Fruit fly (Drosophila melanogaster) whole organism, embryonic: ENCODE measurements around the gene Ufd4.

Experiments
- Antp ChIP-seq: fragments of 200-800 bp; sonication (Bioruptor generic); optimal IDR thresholded peaks from 3 replicates; lab custom pipeline; 2016; ENCODE audit warnings: missing biosample characterization, missing genetic modification characterization
- Atf-2 ChIP-seq: fragments of 200-800 bp; sonication (Bioruptor generic); optimal IDR thresholded peaks from 2 replicates; lab custom pipeline; 2016; ENCODE audit warnings: missing biosample characterization, missing genetic modification characterization
- B-H1 ChIP-seq: fragments of 200-800 bp; sonication (Bioruptor generic); IDR thresholded peaks from 3 replicates; pipeline ENCODE4 v1.3.6; 2022; ENCODE audit warnings: missing biosample characterization, missing genetic modification characterization
- Bgb ChIP-seq: fragments of 200-800 bp; sonication (Bioruptor generic); IDR thresholded peaks from 2 replicates; pipeline ENCODE4 v1.3.6; 2022; ENCODE audit warnings: missing biosample characterization, missing genetic modification characterization; ENCODE audit not compliant: partially characterized antibody
- CG10147 ChIP-seq: fragments of 200-800 bp; sonication (Bioruptor generic); optimal IDR thresholded peaks from 2 replicates; lab custom pipeline; 2019; ENCODE audit warnings: missing biosample characterization, mild to moderate bottlenecking, missing genetic modification characterization, moderate library complexity
- CG10274 ChIP-seq: fragments of 200-800 bp; sonication (Bioruptor generic); optimal IDR thresholded peaks from 3 replicates; lab custom pipeline; 2017; ENCODE audit warnings: missing biosample characterization, mild to moderate bottlenecking, missing genetic modification characterization
- CG12744 ChIP-seq: fragments of 200-800 bp; sonication (Bioruptor generic); optimal IDR thresholded peaks from 2 replicates; lab custom pipeline; 2016; ENCODE audit warnings: missing biosample characterization, missing genetic modification characterization
- CG12942 ChIP-seq: fragments of 200-800 bp; sonication (Bioruptor generic); optimal IDR thresholded peaks from 3 replicates; lab custom pipeline; 2016; ENCODE audit warnings: missing biosample characterization, missing genetic modification characterization
- CG1792 ChIP-seq: fragments of 200-800 bp; sonication (Bioruptor generic); optimal IDR thresholded peaks from 2 replicates; lab custom pipeline; 2016; ENCODE audit warnings: missing biosample characterization, missing genetic modification characterization
- CG18619 ChIP-seq: fragments of 200-800 bp; sonication (Bioruptor generic); optimal IDR thresholded peaks from 3 replicates; lab custom pipeline; 2017; ENCODE audit warnings: missing biosample characterization, mild to moderate bottlenecking, missing genetic modification characterization
- CG2875 ChIP-seq: fragments of 200-800 bp; sonication (Bioruptor generic); optimal IDR thresholded peaks from 2 replicates; lab custom pipeline; 2017; ENCODE audit warnings: missing biosample characterization, mild to moderate bottlenecking, missing genetic modification characterization, missing genetic modification reagents
- CG30020 ChIP-seq: fragments of 200-800 bp; optimal IDR thresholded peaks from 2 replicates; lab custom pipeline; 2019; ENCODE audit warnings: missing biosample characterization, mild to moderate bottlenecking, missing genetic modification characterization, moderate library complexity
- CG31388 ChIP-seq: fragments of 200-800 bp; sonication (Bioruptor generic); optimal IDR thresholded peaks from 2 replicates; lab custom pipeline; 2016; ENCODE audit warnings: missing biosample characterization, missing genetic modification characterization
- CG3163 ChIP-seq: fragments of 200-800 bp; sonication (Bioruptor generic); optimal IDR thresholded peaks from 3 replicates; lab custom pipeline; 2016; ENCODE audit warnings: missing biosample characterization, missing genetic modification characterization
- CG32772 ChIP-seq: fragments of 200-800 bp; sonication (Bioruptor generic); IDR thresholded peaks from 2 replicates; pipeline ENCODE4 v1.3.6; 2022; ENCODE audit warnings: missing biosample characterization, missing genetic modification characterization
- CG3838 ChIP-seq: fragments of 200-800 bp; sonication (Bioruptor generic); optimal IDR thresholded peaks from 3 replicates; lab custom pipeline; 2016; ENCODE audit warnings: missing biosample characterization, missing genetic modification characterization
- CG4854 ChIP-seq: fragments of 200-800 bp; sonication (Bioruptor generic); optimal IDR thresholded peaks from 2 replicates; lab custom pipeline; 2016; ENCODE audit warnings: missing biosample characterization, missing genetic modification characterization, inconsistent platforms
- CG6765 ChIP-seq: fragments of 200-800 bp; sonication (Bioruptor generic); optimal IDR thresholded peaks from 3 replicates; lab custom pipeline; 2017; ENCODE audit warnings: missing biosample characterization, mild to moderate bottlenecking, missing genetic modification characterization
- CG7271 ChIP-seq: fragments of 200-800 bp; sonication (Bioruptor generic); optimal IDR thresholded peaks from 2 replicates; lab custom pipeline; 2018; ENCODE audit warnings: missing biosample characterization, mild to moderate bottlenecking, missing genetic modification characterization, moderate library complexity
- CoRest ChIP-seq: fragments of 200-800 bp; sonication (Bioruptor generic); optimal IDR thresholded peaks from 3 replicates; lab custom pipeline; 2018; ENCODE audit warnings: missing biosample characterization, mild to moderate bottlenecking, missing genetic modification characterization, moderate library complexity
- E2f2 ChIP-seq: fragments of 200-800 bp; sonication (Bioruptor generic); IDR thresholded peaks from 2 replicates; pipeline ENCODE4 v1.3.6; 2022; ENCODE audit warnings: missing biosample characterization, missing genetic modification characterization
- Fer1 ChIP-seq: fragments of 200-800 bp; sonication (Bioruptor generic); optimal IDR thresholded peaks from 2 replicates; lab custom pipeline; 2017; ENCODE audit warnings: missing biosample characterization, mild to moderate bottlenecking, missing genetic modification characterization
- Hr3 ChIP-seq: fragments of 200-800 bp; sonication (Bioruptor generic); optimal IDR thresholded peaks from 3 replicates; lab custom pipeline; 2016; ENCODE audit warnings: missing biosample characterization, missing genetic modification characterization
- NC2α ChIP-seq: fragments of 200-800 bp; sonication (Bioruptor generic); optimal IDR thresholded peaks from 2 replicates; lab custom pipeline; 2016; ENCODE audit warnings: missing biosample characterization, missing genetic modification characterization
- Optix ChIP-seq: fragments of 200-800 bp; sonication (Bioruptor generic); IDR thresholded peaks from 3 replicates; pipeline ENCODE4 v1.3.6; 2022; ENCODE audit warnings: missing biosample characterization, missing genetic modification characterization
- Stat92E ChIP-seq, 3 experiments: fragments of >200 bp in 2 of 3; fragments of 200-800 bp in 1 of 3; sonication (Bioruptor generic) in 1 of 3; optimal IDR thresholded peaks; 2 replicates each; lab custom pipeline; 2017 to 2019; ENCODE audit warnings: missing biosample characterization in 3 of 3, missing genetic modification characterization in 3 of 3, mild to moderate bottlenecking in 1 of 3, moderate library complexity in 1 of 3
- ap ChIP-seq: fragments of 200-800 bp; sonication (Bioruptor generic); IDR thresholded peaks from 2 replicates; pipeline ENCODE4 v1.3.6; 2022; ENCODE audit warnings: missing biosample characterization, missing genetic modification characterization
- ara ChIP-seq: fragments of 200-800 bp; sonication (Bioruptor generic); IDR thresholded peaks from 2 replicates; pipeline ENCODE4 v1.3.6; 2022; ENCODE audit warnings: missing biosample characterization, missing genetic modification characterization
- croc ChIP-seq: fragments of 200-800 bp; sonication (Bioruptor generic); conservative IDR thresholded peaks from 3 replicates; pipeline ENCODE4 v1.3.6; 2022; ENCODE audit warnings: missing biosample characterization, missing genetic modification characterization
- cwo ChIP-seq: fragments of 200-800 bp; sonication (Bioruptor generic); optimal IDR thresholded peaks from 3 replicates; lab custom pipeline; 2017; ENCODE audit warnings: missing biosample characterization, missing genetic modification characterization, mild to moderate bottlenecking, moderate library complexity, missing genetic modification reagents
- danr ChIP-seq: fragments of 200-800 bp; sonication (Bioruptor generic); IDR thresholded peaks from 2 replicates; pipeline ENCODE4 v1.3.6; 2022; ENCODE audit warnings: missing biosample characterization, missing genetic modification characterization
- ewg ChIP-seq: fragments of 200-800 bp; sonication (Bioruptor generic); optimal IDR thresholded peaks from 3 replicates; lab custom pipeline; 2017; ENCODE audit warnings: mild to moderate bottlenecking, missing biosample characterization, missing genetic modification reagents, missing genetic modification characterization
- exex ChIP-seq: fragments of 200-800 bp; sonication (Bioruptor generic); optimal IDR thresholded peaks from 4 replicates; lab custom pipeline; 2018; ENCODE audit warnings: missing biosample characterization, mild to moderate bottlenecking, missing genetic modification characterization, moderate library complexity
- fru ChIP-seq: fragments of >200 bp; optimal IDR thresholded peaks from 2 replicates; lab custom pipeline; 2017
- gce ChIP-seq: fragments of 200-800 bp; sonication (Bioruptor generic); IDR thresholded peaks from 3 replicates; pipeline ENCODE4 v1.3.6; 2022; ENCODE audit warnings: missing biosample characterization, missing genetic modification characterization
- her ChIP-seq: fragments of 200-800 bp; sonication (Bioruptor generic); optimal IDR thresholded peaks from 2 replicates; lab custom pipeline; 2016; ENCODE audit warnings: missing biosample characterization, missing genetic modification characterization
- insv ChIP-seq, 2 experiments: fragments of 200-800 bp; sonication (Bioruptor generic); optimal IDR thresholded peaks; 3 replicates each; lab custom pipeline; 2016 to 2018; ENCODE audit warnings: missing biosample characterization in 2 of 2, missing genetic modification characterization in 2 of 2
- ken ChIP-seq: fragments of 200-800 bp; sonication (Bioruptor generic); IDR thresholded peaks from 3 replicates; pipeline ENCODE4 v1.3.6; 2022; ENCODE audit warnings: missing biosample characterization, missing genetic modification characterization
- kni ChIP-seq: fragments of 200-800 bp; sonication (Bioruptor generic); optimal IDR thresholded peaks from 3 replicates; lab custom pipeline; 2017; ENCODE audit warnings: mild to moderate bottlenecking, missing biosample characterization, missing genetic modification reagents, missing genetic modification characterization
- lov ChIP-seq, 2 experiments: fragments of 200-800 bp in 1 of 2; fragments of >200 bp in 1 of 2; sonication (Bioruptor generic) in 1 of 2; IDR thresholded peaks in 1 of 2; optimal IDR thresholded peaks in 1 of 2; 2 replicates in 1 of 2; 3 replicates in 1 of 2; pipeline versions ENCODE4 v1.3.6 to Lab custom; 2017 to 2022; ENCODE audit warnings: missing biosample characterization in 1 of 2, missing genetic modification characterization in 1 of 2
- nau ChIP-seq: fragments of 200-800 bp; sonication (Bioruptor generic); optimal IDR thresholded peaks from 3 replicates; lab custom pipeline; 2017; ENCODE audit warnings: missing biosample characterization, mild to moderate bottlenecking, missing genetic modification characterization, missing genetic modification reagents
- nerfin-2 ChIP-seq: fragments of 200-800 bp; sonication (Bioruptor generic); IDR thresholded peaks from 2 replicates; pipeline ENCODE4 v1.3.6; 2022; ENCODE audit warnings: missing biosample characterization, missing genetic modification characterization; ENCODE audit not compliant: partially characterized antibody
- peb ChIP-seq: fragments of 200-800 bp; sonication (Bioruptor generic); IDR thresholded peaks from 2 replicates; pipeline ENCODE4 v1.3.6; 2022; ENCODE audit warnings: missing biosample characterization, missing genetic modification characterization
- pfk ChIP-seq: fragments of 200-800 bp; sonication (Bioruptor generic); optimal IDR thresholded peaks from 2 replicates; lab custom pipeline; 2018; ENCODE audit warnings: missing biosample characterization, mild to moderate bottlenecking, missing genetic modification characterization, moderate library complexity
- so ChIP-seq: fragments of 200-800 bp; sonication (Bioruptor generic); IDR thresholded peaks from 3 replicates; pipeline ENCODE4 v1.3.6; 2022; ENCODE audit warnings: missing biosample characterization, missing genetic modification characterization
- toy ChIP-seq: fragments of 200-800 bp; sonication (Bioruptor generic); IDR thresholded peaks from 2 replicates; pipeline ENCODE4 v1.3.6; 2022; ENCODE audit warnings: missing biosample characterization, missing genetic modification characterization
- vvl ChIP-seq: fragments of 200-800 bp; sonication (Bioruptor generic); IDR thresholded peaks from 2 replicates; pipeline ENCODE4 v1.3.6; 2022; ENCODE audit warnings: missing biosample characterization, missing genetic modification characterization
- wek ChIP-seq: fragments of 200-800 bp; sonication (Bioruptor generic); optimal IDR thresholded peaks from 3 replicates; lab custom pipeline; 2018; ENCODE audit warnings: missing biosample characterization, mild to moderate bottlenecking, missing genetic modification characterization, moderate library complexity
- zen2 ChIP-seq: fragments of 200-800 bp; sonication (Bioruptor generic); IDR thresholded peaks from 3 replicates; pipeline ENCODE4 v1.3.6; 2022; ENCODE audit warnings: missing biosample characterization, missing genetic modification characterization; ENCODE audit not compliant: partially characterized antibody

Gene Ufd4

dm6 chr2L:10260750-10261493, 31.2 kb downstream of the Ufd4 start, which contains the start of gene Pten (continued):
- TF ChIP-seq lov (optimal IDR thresholded peaks at IDR 0.05; lab: Kevin White, UChicago): no peak
- TF ChIP-seq lov (GFP tag; IDR thresholded peaks at IDR 0.05; lab: Robert Waterston, UW): no peak
- TF ChIP-seq CG6765 (GFP tag; lab: Kevin White, UChicago): peak; percentile 37
- peak; percentile 76 for TF ChIP-seq CoRest (tag; lab: Kevin White, UChicago)
- no peak for TF ChIP-seq so (GFP tag; lab: Robert Waterston, UW)
- TF ChIP-seq Antp (GFP tag; lab: Kevin White, UChicago): no peak
- no peak; the same call in 1 of the 2 replicates for TF ChIP-seq ap (GFP tag; lab: Robert Waterston, UW)
- TF ChIP-seq fru (lab: Kevin White, UChicago): no peak
- peak; percentile 38 for TF ChIP-seq CG12942 (GFP tag; lab: Kevin White, UChicago)
- TF ChIP-seq wek (GFP tag; lab: Kevin White, UChicago): peak; percentile 68
- no peak; the same call in 2 of the 3 replicates for TF ChIP-seq ken (GFP tag; lab: Robert Waterston, UW)
- TF ChIP-seq CG4854: peak; percentile 48
- no peak for TF ChIP-seq CG18619 (GFP tag; lab: Kevin White, UChicago)
- TF ChIP-seq ara (GFP tag; lab: Robert Waterston, UW): no peak
- peak; percentile 58 for TF ChIP-seq CG1792
- no peak for TF ChIP-seq CG31388 (GFP tag; lab: Kevin White, UChicago)
- TF ChIP-seq nau (GFP tag; lab: Kevin White, UChicago): no peak
- peak; percentile 27 for TF ChIP-seq CG3163 (GFP tag; lab: Kevin White, UChicago)
- no peak for TF ChIP-seq toy (GFP tag; lab: Robert Waterston, UW)
- TF ChIP-seq CG12744 (GFP tag; lab: Kevin White, UChicago): peak; percentile 16
- TF ChIP-seq kni: no peak
- TF ChIP-seq CG32772 (GFP tag; lab: Robert Waterston, UW): no peak
- TF ChIP-seq nerfin-2 (GFP tag; lab: Robert Waterston, UW): peak; percentile 89
- TF ChIP-seq Optix (GFP tag; lab: Robert Waterston, UW): no peak
- TF ChIP-seq danr (GFP tag; lab: Robert Waterston, UW): no peak
- TF ChIP-seq gce (GFP tag; lab: Robert Waterston, UW): no peak
- TF ChIP-seq Hr3 (GFP tag; lab: Kevin White, UChicago): peak; percentile 58
- TF ChIP-seq exex (tag; lab: Kevin White, UChicago): no peak
- no peak for TF ChIP-seq her
- TF ChIP-seq ewg: no peak
- TF ChIP-seq CG3838 (GFP tag; lab: Kevin White, UChicago): no peak
- TF ChIP-seq CG30020 (tag; lab: Kevin White, UChicago): peak; percentile 98
- TF ChIP-seq E2f2 (GFP tag; lab: Robert Waterston, UW): peak; percentile 60
- TF ChIP-seq CG10274 (GFP tag; lab: Kevin White, UChicago): peak; percentile 28
- peak; percentile 31 for TF ChIP-seq NC2α
- no peak for TF ChIP-seq insv (GFP tag; optimal IDR thresholded peaks at IDR 0.05; lab: Kevin White, UChicago)
- peak; percentile 61 for TF ChIP-seq pfk (GFP tag; lab: Kevin White, UChicago)
- peak; percentile 55 for TF ChIP-seq Fer1 (GFP tag; lab: Kevin White, UChicago)
- TF ChIP-seq CG2875 (GFP tag; lab: Kevin White, UChicago): no peak
- TF ChIP-seq cwo (GFP tag; lab: Kevin White, UChicago): no peak
- peak; percentile 38 for TF ChIP-seq CG10147
- TF ChIP-seq Atf-2 (GFP tag; lab: Kevin White, UChicago): peak; percentile 52
- TF ChIP-seq B-H1: peak; percentile 58; the same call in 2 of the 3 replicates
- no peak for TF ChIP-seq Stat92E (GFP tag; optimal IDR thresholded peaks at IDR 0.05; lab: Kevin White, UChicago)
- TF ChIP-seq vvl (GFP tag; lab: Robert Waterston, UW): peak; percentile 58; the same call in 1 of the 2 replicates
- no peak; the same call in 2 of the 3 replicates for TF ChIP-seq zen2
- peak; percentile 91 for TF ChIP-seq Bgb
- peak; percentile 16 for TF ChIP-seq CG7271 (tag; lab: Kevin White, UChicago)
- TF ChIP-seq croc (GFP tag; lab: Robert Waterston, UW): peak; percentile 31; the same call in 2 of the 3 replicates
- TF ChIP-seq peb (GFP tag; lab: Robert Waterston, UW): no peak
